Worm (Caenorhabditis elegans): ENCODE measurements around the gene K08B12.1.

The K08B12.1 gene

DNA sequence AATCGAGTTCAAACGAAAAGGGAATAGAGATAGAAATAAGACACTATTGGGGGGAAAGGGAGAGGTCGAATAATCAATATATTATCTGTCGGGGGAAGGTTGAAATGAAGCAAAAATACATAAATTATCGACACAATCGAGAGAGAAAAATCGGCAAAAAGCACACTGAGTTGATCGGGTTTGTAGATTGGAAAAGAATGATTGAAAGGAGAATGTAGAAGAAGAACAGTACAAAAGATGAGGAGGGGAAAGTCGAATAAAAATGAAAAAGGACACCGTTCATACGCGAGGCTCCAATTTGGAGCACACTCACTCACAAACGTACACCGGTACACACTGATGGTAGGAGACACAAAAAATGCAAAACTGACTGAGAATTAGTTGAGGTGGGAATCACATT is 37.9 kb upstream of the K08B12.1 start:
- peak; percentile 1 for TF ChIP-seq flh-1 (GFP tag; optimal IDR thresholded peaks at IDR 0.05)
- no peak for TF ChIP-seq ceh-39 (tag; optimal IDR thresholded peaks at IDR 0.05)
- TF ChIP-seq blmp-1 (tag; optimal IDR thresholded peaks at IDR 0.05), result no peak
- peak; percentile 52 for TF ChIP-seq ceh-83 (GFP tag; optimal IDR thresholded peaks at IDR 0.05)
- no peak for TF ChIP-seq mep-1 (tag; optimal IDR thresholded peaks at IDR 0.05)
- peak; percentile 11 for TF ChIP-seq cnd-1 (tag; optimal IDR thresholded peaks at IDR 0.05)
- no peak for TF ChIP-seq drap-1 (GFP tag; optimal IDR thresholded peaks at IDR 0.05)

DNA sequence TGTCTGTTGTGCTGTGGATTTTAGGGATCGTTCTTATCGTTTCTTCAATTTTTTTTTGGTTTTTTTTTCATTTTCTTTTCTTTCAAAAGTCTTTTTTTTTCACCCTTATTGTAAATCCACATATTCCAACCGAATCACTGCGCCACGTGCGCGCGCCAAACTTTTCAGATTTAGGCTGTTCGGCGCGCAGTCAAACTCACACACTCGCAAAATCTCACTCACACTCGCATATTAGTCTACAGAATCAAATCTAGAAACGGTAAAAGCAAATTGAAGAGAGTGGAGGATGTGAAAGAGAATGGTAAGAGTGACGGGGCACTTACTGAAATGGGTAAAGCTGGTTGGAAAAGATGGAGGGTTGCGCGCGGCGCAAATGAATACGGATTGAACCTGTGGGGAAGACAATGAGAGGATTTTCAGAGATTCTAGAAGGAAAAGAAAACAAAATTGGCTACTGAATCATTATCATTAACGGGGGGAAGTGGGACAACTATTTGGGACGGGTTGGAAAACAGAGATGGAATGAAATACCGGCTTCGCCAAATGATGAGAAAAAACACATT is 36.9 kb upstream of the K08B12.1 start:
- TF ChIP-seq lin-13 (tag; optimal IDR thresholded peaks at IDR 0.05), result no peak
- no peak for TF ChIP-seq nhr-237 (tag; optimal IDR thresholded peaks at IDR 0.05)
- no peak for TF ChIP-seq blmp-1 (tag; optimal IDR thresholded peaks at IDR 0.05)
- no peak for TF ChIP-seq ham-2 (GFP tag; optimal IDR thresholded peaks at IDR 0.05)
- no peak for TF ChIP-seq nhr-76 (tag; optimal IDR thresholded peaks at IDR 0.05)
- no peak for TF ChIP-seq sem-2 (GFP tag; optimal IDR thresholded peaks at IDR 0.05)
- TF ChIP-seq lin-32 (GFP tag; optimal IDR thresholded peaks at IDR 0.05), result no peak
- TF ChIP-seq ceh-43 (GFP tag; optimal IDR thresholded peaks at IDR 0.05), result no peak
- TF ChIP-seq unc-39 (tag; optimal IDR thresholded peaks at IDR 0.05), result no peak

DNA sequence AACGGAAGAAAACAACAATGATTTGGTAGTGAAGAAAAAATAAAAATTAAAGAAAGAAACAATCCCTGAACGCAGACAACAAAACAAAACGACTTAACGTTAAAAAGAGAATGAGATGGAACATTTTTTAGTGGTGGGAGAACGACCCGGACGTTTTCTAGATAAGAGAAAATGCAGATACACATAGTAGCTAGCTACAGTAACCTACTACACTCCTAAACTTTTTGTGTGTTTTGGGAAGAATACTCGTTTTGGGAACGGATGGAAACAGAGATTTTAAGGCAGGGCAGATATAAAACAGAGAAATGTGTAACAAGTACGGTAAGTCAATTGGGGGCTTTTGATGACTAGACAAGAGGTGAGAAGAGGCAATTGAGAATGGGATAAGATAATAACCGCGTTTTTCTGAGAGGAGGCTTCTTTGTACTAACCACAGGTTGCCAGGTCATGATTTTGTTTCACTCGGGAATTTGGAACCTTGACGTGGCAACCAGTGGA is 36.3 kb upstream of the K08B12.1 start:
- TF ChIP-seq ceh-83 (GFP tag; optimal IDR thresholded peaks at IDR 0.05) (peak; percentile 38), sptf-1 (tag; optimal IDR thresholded peaks at IDR 0.05) (no peak)

DNA sequence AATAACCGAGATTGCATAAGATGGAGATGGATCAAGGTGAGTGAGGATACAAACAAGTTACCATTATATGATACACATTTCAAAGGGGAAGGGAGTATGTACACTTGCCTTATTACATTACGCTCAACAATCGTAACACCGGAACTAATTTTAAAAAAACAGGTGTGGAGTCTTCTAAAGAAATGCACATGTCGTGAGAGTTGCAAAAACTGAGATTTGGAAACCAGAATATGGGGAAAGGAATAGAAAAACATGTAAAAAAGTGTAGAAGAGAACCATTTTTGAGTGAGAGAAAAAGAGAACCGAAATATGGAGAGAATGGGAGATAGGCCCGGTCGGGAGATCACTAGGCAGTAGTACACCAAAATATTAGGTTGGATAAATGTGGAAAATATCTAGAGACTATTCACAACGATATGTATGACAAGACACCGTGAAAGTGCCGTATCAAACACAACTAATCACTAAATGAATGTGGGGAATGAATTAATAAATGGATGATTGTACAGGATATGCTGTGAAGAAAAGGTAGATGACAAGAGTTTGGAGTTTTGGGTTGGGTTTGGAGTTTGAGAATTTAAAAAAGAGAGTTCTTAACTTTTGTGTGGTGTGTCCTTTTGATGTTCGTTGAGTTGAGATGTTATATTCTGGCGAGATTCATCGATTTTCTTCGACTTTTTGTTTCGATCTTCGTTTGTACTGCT is 35.7 kb upstream of the K08B12.1 start:
- no peak for TF ChIP-seq M03D4.4 (tag; optimal IDR thresholded peaks at IDR 0.05)
- TF ChIP-seq zip-8 (tag; optimal IDR thresholded peaks at IDR 0.05), result no peak
- TF ChIP-seq nhr-2 (tag; optimal IDR thresholded peaks at IDR 0.05), result no peak
- no peak for TF ChIP-seq mab-5 (tag; optimal IDR thresholded peaks at IDR 0.05)
- no peak for TF ChIP-seq lin-13 (tag; optimal IDR thresholded peaks at IDR 0.05)

DNA sequence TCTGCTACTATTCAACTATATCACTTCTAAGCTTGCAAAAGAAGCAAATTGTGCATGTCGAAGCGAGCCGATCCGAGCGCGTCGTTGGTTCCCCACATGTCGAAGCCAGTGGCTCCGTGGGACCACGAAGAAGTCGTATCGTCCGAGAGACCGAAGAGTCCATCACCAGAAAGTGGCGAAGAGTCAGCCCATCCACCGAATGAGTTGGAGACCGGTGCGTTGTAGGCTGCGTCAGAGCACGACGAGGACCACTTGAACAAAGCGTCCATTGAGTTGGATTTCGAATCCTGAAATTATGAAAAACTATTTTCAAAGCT is 35.2 kb upstream of the K08B12.1 start:
- TF ChIP-seq ceh-43 (GFP tag; optimal IDR thresholded peaks at IDR 0.05) (no peak), ceh-39 (tag; optimal IDR thresholded peaks at IDR 0.05) (no peak), blmp-1 (tag; optimal IDR thresholded peaks at IDR 0.05) (no peak), nhr-76 (tag; optimal IDR thresholded peaks at IDR 0.05) (no peak), tbx-8 (GFP tag; optimal IDR thresholded peaks at IDR 0.05) (no peak), mab-5 (tag; optimal IDR thresholded peaks at IDR 0.05) (no peak), sptf-1 (tag; optimal IDR thresholded peaks at IDR 0.05) (no peak)

DNA sequence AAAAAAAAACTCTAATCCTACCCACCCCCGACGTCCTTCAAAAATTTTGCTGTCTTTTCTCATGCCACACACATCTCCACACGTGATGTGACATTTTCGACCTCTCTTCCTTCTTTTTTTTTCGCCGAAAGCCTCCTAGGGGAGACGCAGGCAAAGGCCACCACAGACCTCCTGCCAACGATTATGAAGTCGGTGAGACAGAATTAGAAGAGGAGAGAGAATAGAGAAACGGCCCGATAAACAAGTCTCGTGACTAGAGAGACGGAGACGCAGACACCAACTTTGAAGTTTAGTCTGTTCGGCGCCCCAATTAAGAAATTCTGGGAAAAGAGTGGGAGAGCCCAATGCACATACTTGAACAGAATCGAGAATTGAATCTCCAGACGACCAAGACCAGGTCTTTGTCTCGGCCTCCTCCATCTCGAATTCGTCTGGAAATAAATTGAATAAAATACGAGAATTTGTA is 34.6 kb upstream of the K08B12.1 start:
- TF ChIP-seq mab-5 (tag; optimal IDR thresholded peaks at IDR 0.05), result no peak
- TF ChIP-seq elt-3 (tag; optimal IDR thresholded peaks at IDR 0.05), result peak; percentile 0
- peak; percentile 22 for TF ChIP-seq drap-1 (GFP tag; optimal IDR thresholded peaks at IDR 0.05)
- TF ChIP-seq ces-1 (GFP tag; optimal IDR thresholded peaks at IDR 0.05), result peak; percentile 85
- TF ChIP-seq ceh-43 (GFP tag; optimal IDR thresholded peaks at IDR 0.05), result no peak
- TF ChIP-seq hlh-1 (tag; optimal IDR thresholded peaks at IDR 0.05), result peak; percentile 67
- TF ChIP-seq unc-120 (tag; optimal IDR thresholded peaks at IDR 0.05; ENCODE audit: poor library complexity, severe bottlenecking), result peak; percentile 83
- no peak for TF ChIP-seq nhr-2 (tag; optimal IDR thresholded peaks at IDR 0.05)
- peak; percentile 57 for TF ChIP-seq elt-1 (tag; optimal IDR thresholded peaks at IDR 0.05; ENCODE audit: borderline replicate concordance, insufficient read depth)
- TF ChIP-seq nhr-237 (tag; optimal IDR thresholded peaks at IDR 0.05), result peak; percentile 51
- peak; percentile 44 for TF ChIP-seq lsy-2 (tag; optimal IDR thresholded peaks at IDR 0.05)
- TF ChIP-seq unc-62 (GFP tag; optimal IDR thresholded peaks at IDR 0.05), result peak; percentile 84
- TF ChIP-seq ztf-11 (tag; optimal IDR thresholded peaks at IDR 0.05), result peak; percentile 47
- no peak for TF ChIP-seq lin-13 (tag; optimal IDR thresholded peaks at IDR 0.05)
- TF ChIP-seq mep-1 (tag; optimal IDR thresholded peaks at IDR 0.05), result peak; percentile 69
- TF ChIP-seq ham-2 (GFP tag; optimal IDR thresholded peaks at IDR 0.05), result no peak
